Worm (Caenorhabditis elegans) whole organism, L1 larva: ENCODE results near the gene ras-1.

Source experiments
- C16A3.4 ChIP-seq: fragments of 150-350 bp; optimal IDR thresholded peaks from 2 replicates; lab custom pipeline; 2014; ENCODE audit warnings: missing biosample characterization, missing genetic modification characterization
- alr-1 ChIP-seq: fragments of 200-800 bp; sonication (Bioruptor generic); optimal IDR thresholded peaks from 2 replicates; lab custom pipeline; 2018; ENCODE audit warnings: borderline replicate concordance, mild to moderate bottlenecking, missing genetic modification characterization, missing compliant biosample characterization
- blmp-1 ChIP-seq: fragments of 150-350 bp; optimal IDR thresholded peaks from 2 replicates; lab custom pipeline; 2014; ENCODE audit warnings: missing biosample characterization, missing genetic modification characterization
- ceh-88 ChIP-seq: fragments of 200-800 bp; sonication (Bioruptor generic); IDR thresholded peaks from 2 replicates; pipeline ENCODE4 v1.3.6; 2022; ENCODE audit warnings: missing genetic modification characterization, missing compliant biosample characterization
- ces-1 ChIP-seq: fragments of 150-350 bp; optimal IDR thresholded peaks from 2 replicates; lab custom pipeline; 2014; ENCODE audit warnings: missing biosample characterization, missing genetic modification reagents, missing genetic modification characterization
- dpl-1 ChIP-seq, 3 experiments: fragments of 150-350 bp in 2 of 3; sonication (generic microtip) in 1 of 3; optimal IDR thresholded peaks; 2 replicates each; lab custom pipeline; 2014 to 2017; ENCODE audit warnings: missing biosample characterization in 3 of 3, missing genetic modification characterization in 3 of 3, missing genetic modification reagents in 3 of 3
- dsc-1 ChIP-seq: sonication (generic microtip); optimal IDR thresholded peaks from 2 replicates; lab custom pipeline; 2016; ENCODE audit warnings: mild to moderate bottlenecking, missing genetic modification characterization, missing compliant biosample characterization
- efl-1 ChIP-seq, 4 experiments: fragments of 150-350 bp; optimal IDR thresholded peaks in 3 of 4; peaks in 1 of 4; 1 replicate in 1 of 4; 2 replicates in 3 of 4; lab custom pipeline; 2014; ENCODE audit warnings: missing biosample characterization in 2 of 4, missing genetic modification characterization in 2 of 4, missing genetic modification reagents in 2 of 4
- egl-13 ChIP-seq: sonication (generic microtip); optimal IDR thresholded peaks from 2 replicates; lab custom pipeline; 2016; ENCODE audit warnings: missing genotype, missing genetic modification reagents, missing genetic modification characterization, missing compliant biosample characterization
- elt-2 ChIP-seq: sonication (generic microtip); optimal IDR thresholded peaks from 2 replicates; lab custom pipeline; 2016; ENCODE audit warnings: missing genetic modification characterization, mild to moderate bottlenecking, inconsistent platforms, missing compliant biosample characterization, missing genetic modification reagents
- fkh-10 ChIP-seq: sonication (generic microtip); optimal IDR thresholded peaks from 2 replicates; lab custom pipeline; 2017; ENCODE audit warnings: missing biosample characterization, missing genetic modification reagents, missing genetic modification characterization
- fkh-4 ChIP-seq: sonication (generic microtip); optimal IDR thresholded peaks from 2 replicates; lab custom pipeline; 2016; ENCODE audit warnings: missing compliant biosample characterization, missing genetic modification characterization, borderline replicate concordance
- fkh-8 ChIP-seq: sonication (generic microtip); optimal IDR thresholded peaks from 2 replicates; lab custom pipeline; 2016; ENCODE audit warnings: mild to moderate bottlenecking, missing genetic modification characterization, missing compliant biosample characterization
- hlh-4 ChIP-seq: sonication (generic microtip); optimal IDR thresholded peaks from 2 replicates; lab custom pipeline; 2016; ENCODE audit warnings: mild to moderate bottlenecking, missing genetic modification characterization, missing compliant biosample characterization
- irx-1 ChIP-seq: sonication (generic microtip); optimal IDR thresholded peaks from 2 replicates; lab custom pipeline; 2016; ENCODE audit warnings: missing genetic modification characterization, missing compliant biosample characterization
- isw-1 ChIP-seq: fragments of 200-800 bp; sonication (Bioruptor generic); IDR thresholded peaks from 2 replicates; pipeline ENCODE4 v1.3.6; 2022; ENCODE audit warnings: missing genetic modification characterization, missing compliant biosample characterization
- jun-1 ChIP-seq: fragments of 150-350 bp; optimal IDR thresholded peaks from 2 replicates; lab custom pipeline; 2014; ENCODE audit warnings: missing biosample characterization, missing genetic modification reagents, missing genetic modification characterization
- lin-13 ChIP-seq: fragments of 150-350 bp; optimal IDR thresholded peaks from 2 replicates; lab custom pipeline; 2014; ENCODE audit warnings: missing biosample characterization, missing genetic modification reagents, missing genetic modification characterization
- lin-15B ChIP-seq: fragments of 150-350 bp; sonication (generic microtip); optimal IDR thresholded peaks from 3 replicates; lab custom pipeline; 2014; ENCODE audit warnings: missing biosample characterization, missing genetic modification characterization
- lin-35 ChIP-seq, 2 experiments: fragments of 150-350 bp; optimal IDR thresholded peaks; 2 replicates each; lab custom pipeline; 2014; ENCODE audit warnings: missing biosample characterization in 2 of 2, missing genetic modification characterization in 2 of 2, missing genetic modification reagents in 2 of 2
- lir-3 ChIP-seq: sonication (generic microtip); optimal IDR thresholded peaks from 2 replicates; lab custom pipeline; 2016; ENCODE audit warnings: mild to moderate bottlenecking, missing genetic modification characterization, moderate library complexity, missing compliant biosample characterization; ENCODE audit not compliant: poor library complexity
- lsy-2 ChIP-seq, 2 experiments: fragments of 150-350 bp; optimal IDR thresholded peaks; 2 replicates each; lab custom pipeline; 2014; ENCODE audit warnings: missing biosample characterization in 2 of 2, missing genetic modification characterization in 2 of 2
- mdl-1 ChIP-seq, 2 experiments: fragments of 150-350 bp; optimal IDR thresholded peaks; 2 replicates each; lab custom pipeline; 2014 to 2017; ENCODE audit warnings: missing biosample characterization in 2 of 2, missing genetic modification characterization in 2 of 2, inconsistent platforms in 1 of 2
- mef-2 ChIP-seq: fragments of 150-350 bp; optimal IDR thresholded peaks from 2 replicates; lab custom pipeline; 2014; ENCODE audit warnings: missing biosample characterization, missing genetic modification characterization
- nhr-77 ChIP-seq: fragments of 150-350 bp; optimal IDR thresholded peaks from 2 replicates; lab custom pipeline; 2014; ENCODE audit warnings: missing biosample characterization, missing genetic modification characterization
- pax-3 ChIP-seq: fragments of 200-800 bp; sonication (Bioruptor generic); optimal IDR thresholded peaks from 2 replicates; lab custom pipeline; 2018; ENCODE audit warnings: mild to moderate bottlenecking, missing genetic modification characterization, moderate library complexity, missing compliant biosample characterization
- pqm-1 ChIP-seq: sonication (generic microtip); optimal IDR thresholded peaks from 3 replicates; lab custom pipeline; 2017; ENCODE audit warnings: missing biosample characterization, missing genetic modification characterization
- rnt-1 ChIP-seq: sonication (generic microtip); optimal IDR thresholded peaks from 2 replicates; lab custom pipeline; 2016; ENCODE audit warnings: mild to moderate bottlenecking, missing genetic modification characterization, moderate library complexity, missing compliant biosample characterization
- skn-1 ChIP-seq: fragments of 150-350 bp; optimal IDR thresholded peaks from 2 replicates; lab custom pipeline; 2014; ENCODE audit warnings: missing biosample characterization, missing genetic modification characterization
- snpc-4 ChIP-seq: fragments of 150-350 bp; optimal IDR thresholded peaks from 2 replicates; lab custom pipeline; 2014; ENCODE audit warnings: missing biosample characterization, missing genetic modification characterization
- snu-23 ChIP-seq: sonication (generic microtip); optimal IDR thresholded peaks from 2 replicates; lab custom pipeline; 2016; ENCODE audit warnings: missing genetic modification characterization, missing compliant biosample characterization
- sox-4 ChIP-seq: sonication (generic microtip); optimal IDR thresholded peaks from 2 replicates; lab custom pipeline; 2016; ENCODE audit warnings: missing genetic modification characterization, missing compliant biosample characterization
- swsn-7 ChIP-seq: sonication (generic microtip); optimal IDR thresholded peaks from 2 replicates; lab custom pipeline; 2016; ENCODE audit warnings: missing genetic modification characterization, missing compliant biosample characterization
- tlp-1 ChIP-seq: fragments of 150-350 bp; optimal IDR thresholded peaks from 2 replicates; lab custom pipeline; 2014; ENCODE audit warnings: missing biosample characterization, missing genetic modification characterization
- unc-30 ChIP-seq: sonication (generic microtip); optimal IDR thresholded peaks from 2 replicates; lab custom pipeline; 2017; ENCODE audit warnings: missing biosample characterization, missing genetic modification characterization

The ras-1 gene

ce11 chrII:12352115-12352514, at the start of gene ras-1:
Gene ras-1 (minus strand): TSS chrII:12352243.
- peak; percentile 26 for TF ChIP-seq elt-2 (tag; lab: Kevin White, UChicago)
- no peak for TF ChIP-seq rnt-1 (tag; lab: Kevin White, UChicago)
- no peak for TF ChIP-seq fkh-4 (tag; lab: Kevin White, UChicago)
- TF ChIP-seq sox-4 (tag; lab: Kevin White, UChicago): no peak
- TF ChIP-seq unc-30 (tag; lab: Kevin White, UChicago): no peak
- no peak for TF ChIP-seq pax-3 (tag; lab: Kevin White, UChicago)
- TF ChIP-seq blmp-1: peak; percentile 1
- no peak for TF ChIP-seq fkh-10 (GFP tag; lab: Kevin White, UChicago)
- TF ChIP-seq mef-2 (tag; lab: Kevin White, UChicago): no peak
- TF ChIP-seq lin-15B (tag; lab: Kevin White, UChicago): no peak
- no peak for TF ChIP-seq efl-1 (optimal IDR thresholded peaks at IDR 0.05; lab: Kevin White, UChicago)
- peak in 1 of 2 experiments; percentile 51 for TF ChIP-seq efl-1 (GFP tag; optimal IDR thresholded peaks at IDR 0.05 in 1 of 2; lab: Kevin White, UChicago)
- TF ChIP-seq egl-13 (tag; lab: Kevin White, UChicago): no peak
- peak in 1 of 2 experiments; percentile 2 for TF ChIP-seq lsy-2 (tag; optimal IDR thresholded peaks at IDR 0.05; lab: Kevin White, UChicago)

- TF ChIP-seq pax-3 (tag; lab: Kevin White, UChicago): no peak
- no peak for TF ChIP-seq fkh-4 (tag; lab: Kevin White, UChicago)
- no peak for TF ChIP-seq nhr-77
- no peak for TF ChIP-seq jun-1 (tag; lab: Kevin White, UChicago)
- TF ChIP-seq lir-3: no peak
- no peak for TF ChIP-seq snpc-4
- no peak for TF ChIP-seq alr-1
These were observed 49.7 kb upstream of the ras-1 start, which contains the start of gene sre-29 for ce11 chrII:12401791-12402190. Gene sre-29 (minus strand): TSS chrII:12401891.

- TF ChIP-seq C16A3.4 (no peak), pax-3 (tag; lab: Kevin White, UChicago) (peak; percentile 16)
These were observed 45.6 kb upstream of the ras-1 start, which contains the start of gene F57G9.7 for ce11 chrII:12397656-12398055. Gene F57G9.7 (minus strand): TSS chrII:12397756.

ce11 chrII:12394138-12394537, 42.1 kb upstream of the ras-1 start:
- TF ChIP-seq dpl-1 (GFP tag; optimal IDR thresholded peaks at IDR 0.05; lab: Kevin White, UChicago) (no peak), lin-13 (GFP tag; lab: Kevin White, UChicago) (no peak), swsn-7 (tag; lab: Kevin White, UChicago) (no peak), rnt-1 (tag; lab: Kevin White, UChicago) (no peak), lsy-2 (tag; optimal IDR thresholded peaks at IDR 0.05; lab: Kevin White, UChicago) (no peak), mdl-1 (tag; optimal IDR thresholded peaks at IDR 0.05; lab: Kevin White, UChicago) (no peak), nhr-77 (no peak), irx-1 (tag; lab: Kevin White, UChicago) (no peak)
- TF ChIP-seq, all 84 proteins: peak for 0

- TF ChIP-seq tlp-1 (tag; lab: Kevin White, UChicago) (no peak), dsc-1 (tag; lab: Kevin White, UChicago) (no peak)
These were observed 41.6 kb upstream of the ras-1 start, which contains the start of gene Y57A10B.7 for ce11 chrII:12393690-12394089. Gene Y57A10B.7 (minus strand): TSS chrII:12393790.

ce11 chrII:12389783-12390182, 37.7 kb upstream of the ras-1 start, which contains the start of gene Y57A10B.6:
Gene Y57A10B.6 (plus strand): TSS chrII:12390083.
- TF ChIP-seq isw-1: no peak
- no peak for TF ChIP-seq lin-35 (GFP tag; optimal IDR thresholded peaks at IDR 0.05; lab: Kevin White, UChicago)
- TF ChIP-seq ces-1 (GFP tag; lab: Kevin White, UChicago): no peak
- TF ChIP-seq skn-1 (tag; lab: Kevin White, UChicago): no peak
- no peak for TF ChIP-seq hlh-4 (tag; lab: Kevin White, UChicago)
- TF ChIP-seq efl-1 (optimal IDR thresholded peaks at IDR 0.05; lab: Kevin White, UChicago): no peak
- TF ChIP-seq efl-1 (GFP tag; optimal IDR thresholded peaks at IDR 0.05 in 1 of 2; lab: Kevin White, UChicago): no peak
- TF ChIP-seq fkh-8 (tag; lab: Kevin White, UChicago): no peak
- TF ChIP-seq pqm-1 (tag; lab: Kevin White, UChicago): no peak
- TF ChIP-seq ceh-88: no peak
- TF ChIP-seq snu-23: no peak
- TF ChIP-seq lin-13 (GFP tag; lab: Kevin White, UChicago): no peak
